Worm (Caenorhabditis elegans): ENCODE data around the gene srh-216.

srh-216 gene

ce11 chrV:16827485-16827884, at the start of gene srh-216:
Gene srh-216 (minus strand): TSS chrV:16827585.
- TF ChIP-seq him-1 (tag; optimal IDR thresholded peaks at IDR 0.05) (no peak), dao-5 (tag; optimal IDR thresholded peaks at IDR 0.05) (no peak), W03F9.2 (tag; optimal IDR thresholded peaks at IDR 0.05) (no peak)

ce11 chrV:16874966-16875365, 47.6 kb upstream of the srh-216 start, which contains the start of gene F49A5.10:
Gene F49A5.10 (plus strand): TSS chrV:16875266.
- TF ChIP-seq dao-5 (tag; optimal IDR thresholded peaks at IDR 0.05) (no peak), W03F9.2 (tag; optimal IDR thresholded peaks at IDR 0.05) (no peak)

ce11 chrV:16873642-16874041, 46.3 kb upstream of the srh-216 start, which contains the start of gene srw-23:
Gene srw-23 (plus strand): TSS chrV:16873942.
- no peak for TF ChIP-seq him-1 (tag; optimal IDR thresholded peaks at IDR 0.05)
- TF ChIP-seq dao-5 (tag; optimal IDR thresholded peaks at IDR 0.05) = no peak
- no peak for TF ChIP-seq W03F9.2 (tag; optimal IDR thresholded peaks at IDR 0.05)

- TF ChIP-seq dao-5 (tag; optimal IDR thresholded peaks at IDR 0.05) (no peak), W03F9.2 (tag; optimal IDR thresholded peaks at IDR 0.05) (no peak)
Measured at ce11 chrV:16871387-16871786, 44.0 kb upstream of the srh-216 start, which contains the start of gene thn-4. Gene thn-4 (minus strand): TSS chrV:16871487.

- no peak for TF ChIP-seq dao-5 (tag; optimal IDR thresholded peaks at IDR 0.05)
- no peak for TF ChIP-seq W03F9.2 (tag; optimal IDR thresholded peaks at IDR 0.05)
- no peak for TF ChIP-seq him-1 (tag; optimal IDR thresholded peaks at IDR 0.05)
Measured at ce11 chrV:16869740-16870139, 42.4 kb upstream of the srh-216 start, which contains the start of gene clec-33. Gene clec-33 (minus strand): TSS chrV:16869840.

ce11 chrV:16865404-16865803, 38.0 kb upstream of the srh-216 start, which contains the start of gene clec-28:
Gene clec-28 (plus strand): TSS chrV:16865704.
- TF ChIP-seq him-1 (tag; optimal IDR thresholded peaks at IDR 0.05) (no peak), W03F9.2 (tag; optimal IDR thresholded peaks at IDR 0.05) (no peak), dao-5 (tag; optimal IDR thresholded peaks at IDR 0.05) (no peak)

- TF ChIP-seq W03F9.2 (tag; optimal IDR thresholded peaks at IDR 0.05) = no peak
- no peak for TF ChIP-seq him-1 (tag; optimal IDR thresholded peaks at IDR 0.05)
- no peak for TF ChIP-seq dao-5 (tag; optimal IDR thresholded peaks at IDR 0.05)
Measured at ce11 chrV:16861719-16862118, 34.3 kb upstream of the srh-216 start, which contains the start of the genes clec-32 and clec-24. Gene clec-32 (minus strand): TSS chrV:16861819. Gene clec-24 (plus strand): TSS chrV:16862012.

- TF ChIP-seq dao-5 (tag; optimal IDR thresholded peaks at IDR 0.05) (no peak), him-1 (tag; optimal IDR thresholded peaks at IDR 0.05) (no peak), W03F9.2 (tag; optimal IDR thresholded peaks at IDR 0.05) (no peak)
Measured at ce11 chrV:16857977-16858479, 30.6 kb upstream of the srh-216 start, which contains the start of the genes clec-31 and clec-22. Gene clec-31 (minus strand): TSS chrV:16858077. Gene clec-22 (plus strand): TSS chrV:16858429.

ce11 chrV:16853956-16854683, 26.7 kb upstream of the srh-216 start, which contains the start of the genes clec-35 and clec-27:
Gene clec-35 (minus strand): TSS chrV:16854056.
Gene clec-27 (plus strand): TSS chrV:16854633.
- TF ChIP-seq dao-5 (tag; optimal IDR thresholded peaks at IDR 0.05) = no peak
- TF ChIP-seq W03F9.2 (tag; optimal IDR thresholded peaks at IDR 0.05) = no peak
- no peak for TF ChIP-seq him-1 (tag; optimal IDR thresholded peaks at IDR 0.05)

ce11 chrV:16852002-16852401, 24.6 kb upstream of the srh-216 start, which contains the start of gene clec-37:
Gene clec-37 (minus strand): TSS chrV:16852102.
- TF ChIP-seq W03F9.2 (tag; optimal IDR thresholded peaks at IDR 0.05) (no peak), him-1 (tag; optimal IDR thresholded peaks at IDR 0.05) (no peak), dao-5 (tag; optimal IDR thresholded peaks at IDR 0.05) (no peak)

- TF ChIP-seq him-1 (tag; optimal IDR thresholded peaks at IDR 0.05) (no peak), dao-5 (tag; optimal IDR thresholded peaks at IDR 0.05) (no peak), W03F9.2 (tag; optimal IDR thresholded peaks at IDR 0.05) (no peak)
Measured at ce11 chrV:16848498-16848897, 21.1 kb upstream of the srh-216 start, which contains the start of the genes clec-36 and clec-26. Gene clec-36 (minus strand): TSS chrV:16848598. Gene clec-26 (plus strand): TSS chrV:16848611.

ce11 chrV:16842941-16843340, 15.6 kb upstream of the srh-216 start, which contains the start of gene clec-25:
Gene clec-25 (plus strand): TSS chrV:16843241.
- TF ChIP-seq W03F9.2 (tag; optimal IDR thresholded peaks at IDR 0.05) (no peak), dao-5 (tag; optimal IDR thresholded peaks at IDR 0.05) (no peak), him-1 (tag; optimal IDR thresholded peaks at IDR 0.05) (no peak)

- no peak for TF ChIP-seq him-1 (tag; optimal IDR thresholded peaks at IDR 0.05)
Measured at ce11 chrV:16840961-16841360, 13.6 kb upstream of the srh-216 start, which contains the start of gene clec-40. Gene clec-40 (minus strand): TSS chrV:16841061.

- TF ChIP-seq him-1 (tag; optimal IDR thresholded peaks at IDR 0.05) = no peak
- no peak for TF ChIP-seq W03F9.2 (tag; optimal IDR thresholded peaks at IDR 0.05)
- TF ChIP-seq dao-5 (tag; optimal IDR thresholded peaks at IDR 0.05) = no peak
Measured at ce11 chrV:16840283-16840682, 12.9 kb upstream of the srh-216 start.

All from whole organism, L4/young adult.